Worm (Caenorhabditis elegans) whole organism, young adult: ENCODE data around the gene ska-3.

ENCODE experiments used
- B0019.2 ChIP-seq: fragments of 200-800 bp; sonication (Bioruptor generic); conservative IDR thresholded peaks from 2 replicates; pipeline ENCODE4 v1.3.6; 2022; ENCODE audit warnings: missing genetic modification reagents, missing genetic modification characterization, missing compliant biosample characterization
- B0261.1 ChIP-seq: sonication (generic microtip); optimal IDR thresholded peaks from 2 replicates; lab custom pipeline; 2016; ENCODE audit warnings: mild to moderate bottlenecking, missing genetic modification characterization, moderate library complexity, missing compliant biosample characterization
- C06A6.2 ChIP-seq: fragments of 200-800 bp; sonication (Bioruptor generic); conservative IDR thresholded peaks from 2 replicates; pipeline ENCODE4 v1.3.6; 2022; ENCODE audit warnings: missing genetic modification characterization, missing compliant biosample characterization
- D2030.7 ChIP-seq: fragments of 200-800 bp; sonication (Bioruptor generic); IDR thresholded peaks from 2 replicates; pipeline ENCODE4 v1.3.6; 2022; ENCODE audit warnings: missing genetic modification reagents, missing genetic modification characterization, missing compliant biosample characterization
- F33H1.4 ChIP-seq: fragments of 200-800 bp; sonication (Bioruptor generic); IDR thresholded peaks from 2 replicates; pipeline ENCODE4 v1.3.6; 2022; ENCODE audit warnings: missing genetic modification reagents, missing genetic modification characterization, missing compliant biosample characterization
- F37B4.10 ChIP-seq: fragments of 200-800 bp; sonication (Bioruptor generic); IDR thresholded peaks from 2 replicates; pipeline ENCODE4 v1.3.6; 2022; ENCODE audit warnings: missing genetic modification characterization, missing compliant biosample characterization
- F39B2.1 ChIP-seq: fragments of 200-800 bp; sonication (Bioruptor generic); IDR thresholded peaks from 2 replicates; pipeline ENCODE4 v1.3.6; 2022; ENCODE audit warnings: missing genetic modification reagents, missing genetic modification characterization, missing compliant biosample characterization
- F57A8.1 ChIP-seq: fragments of 200-800 bp; sonication (Bioruptor generic); optimal IDR thresholded peaks from 2 replicates; lab custom pipeline; 2018; ENCODE audit warnings: mild to moderate bottlenecking, missing genetic modification characterization, moderate library complexity, missing compliant biosample characterization
- K12H6.12 ChIP-seq: fragments of 200-800 bp; sonication (Bioruptor generic); optimal IDR thresholded peaks from 2 replicates; lab custom pipeline; 2018; ENCODE audit warnings: mild to moderate bottlenecking, missing genetic modification characterization, missing compliant biosample characterization
- Y67H2A.10 ChIP-seq: fragments of 200-800 bp; sonication (Bioruptor generic); conservative IDR thresholded peaks from 2 replicates; pipeline ENCODE4 v1.3.6; 2022; ENCODE audit warnings: missing genetic modification reagents, missing genetic modification characterization, missing compliant biosample characterization
- Y79H2A.3 ChIP-seq: fragments of 200-800 bp; sonication (Bioruptor generic); conservative IDR thresholded peaks from 2 replicates; pipeline ENCODE4 v1.3.6; 2022; ENCODE audit warnings: missing genetic modification reagents, missing genetic modification characterization, missing compliant biosample characterization
- aptf-3 ChIP-seq: fragments of 200-800 bp; sonication (Bioruptor generic); IDR thresholded peaks from 2 replicates; pipeline ENCODE4 v1.3.6; 2022; ENCODE audit warnings: missing genetic modification characterization, missing compliant biosample characterization
- athp-1 ChIP-seq: sonication (generic microtip); optimal IDR thresholded peaks from 2 replicates; lab custom pipeline; 2017; ENCODE audit warnings: mild to moderate bottlenecking, missing genetic modification characterization, missing compliant biosample characterization
- attf-3 ChIP-seq: fragments of 200-800 bp; sonication (Bioruptor generic); conservative IDR thresholded peaks from 2 replicates; pipeline ENCODE4 v1.3.6; 2022; ENCODE audit warnings: missing genetic modification reagents, missing genetic modification characterization, missing compliant biosample characterization
- attf-5 ChIP-seq: fragments of 200-800 bp; sonication (Bioruptor generic); optimal IDR thresholded peaks from 2 replicates; lab custom pipeline; 2018; ENCODE audit warnings: mild to moderate bottlenecking, missing genetic modification characterization, missing compliant biosample characterization
- attf-6 ChIP-seq: fragments of 200-800 bp; sonication (Bioruptor generic); IDR thresholded peaks from 2 replicates; pipeline ENCODE4 v1.3.6; 2022; ENCODE audit warnings: missing genetic modification reagents, missing genetic modification characterization, missing compliant biosample characterization
- cebp-2 ChIP-seq: fragments of 200-800 bp; sonication (Bioruptor generic); IDR thresholded peaks from 2 replicates; pipeline ENCODE4 v1.3.6; 2022; ENCODE audit warnings: missing genetic modification characterization, missing compliant biosample characterization
- ceh-40 ChIP-seq: fragments of 200-800 bp; sonication (Bioruptor generic); IDR thresholded peaks from 2 replicates; pipeline ENCODE4 v1.3.6; 2022; ENCODE audit warnings: missing genetic modification characterization, missing compliant biosample characterization
- ceh-58 ChIP-seq: fragments of 200-800 bp; sonication (Bioruptor generic); IDR thresholded peaks from 2 replicates; pipeline ENCODE4 v1.3.6; 2022; ENCODE audit warnings: missing genetic modification characterization, missing compliant biosample characterization
- ceh-79 ChIP-seq: sonication (generic microtip); optimal IDR thresholded peaks from 2 replicates; lab custom pipeline; 2017; ENCODE audit warnings: mild to moderate bottlenecking, missing genetic modification characterization, missing compliant biosample characterization
- ceh-91 ChIP-seq: fragments of 200-800 bp; sonication (Bioruptor generic); IDR thresholded peaks from 2 replicates; pipeline ENCODE4 v1.3.6; 2022; ENCODE audit warnings: missing genetic modification reagents, missing genetic modification characterization, missing compliant biosample characterization
- chd-7 ChIP-seq: sonication (generic microtip); optimal IDR thresholded peaks from 2 replicates; lab custom pipeline; 2016; ENCODE audit warnings: mild to moderate bottlenecking, missing genetic modification characterization, moderate library complexity, missing compliant biosample characterization
- egl-18 ChIP-seq: fragments of 200-800 bp; sonication (Bioruptor generic); IDR thresholded peaks from 2 replicates; pipeline ENCODE4 v1.3.6; 2022; ENCODE audit warnings: missing genetic modification reagents, missing genetic modification characterization, missing compliant biosample characterization
- egl-44 ChIP-seq: fragments of 200-800 bp; sonication (Bioruptor generic); IDR thresholded peaks from 2 replicates; pipeline ENCODE4 v1.3.6; 2022; ENCODE audit warnings: missing genetic modification reagents, missing genetic modification characterization, missing compliant biosample characterization
- ekl-4 ChIP-seq: fragments of 200-800 bp; sonication (Bioruptor generic); IDR thresholded peaks from 2 replicates; pipeline ENCODE4 v1.3.6; 2022; ENCODE audit warnings: missing genetic modification reagents, missing genetic modification characterization, missing compliant biosample characterization
- fkh-3 ChIP-seq: sonication (generic microtip); optimal IDR thresholded peaks from 2 replicates; lab custom pipeline; 2016; ENCODE audit warnings: mild to moderate bottlenecking, missing genetic modification characterization, missing compliant biosample characterization
- hlh-12 ChIP-seq: sonication (generic microtip); optimal IDR thresholded peaks from 2 replicates; lab custom pipeline; 2016; ENCODE audit warnings: missing genetic modification characterization, missing compliant biosample characterization
- hsf-1 ChIP-seq: fragments of 200-800 bp; sonication (Bioruptor generic); IDR thresholded peaks from 2 replicates; pipeline ENCODE4 v1.3.6; 2022; ENCODE audit warnings: missing genetic modification reagents, missing genetic modification characterization, missing compliant biosample characterization
- lag-1 ChIP-seq: fragments of 200-800 bp; sonication (Bioruptor generic); IDR thresholded peaks from 2 replicates; pipeline ENCODE4 v1.3.6; 2022; ENCODE audit warnings: missing genetic modification reagents, missing genetic modification characterization, missing compliant biosample characterization
- lir-1 ChIP-seq: fragments of 200-800 bp; sonication (Bioruptor generic); conservative IDR thresholded peaks from 2 replicates; pipeline ENCODE4 v1.3.6; 2022; ENCODE audit warnings: missing genetic modification reagents, missing genetic modification characterization, missing compliant biosample characterization
- madf-10 ChIP-seq: sonication (generic microtip); optimal IDR thresholded peaks from 2 replicates; lab custom pipeline; 2016; ENCODE audit warnings: mild to moderate bottlenecking, missing genetic modification characterization, missing compliant biosample characterization
- madf-8 ChIP-seq: fragments of 200-800 bp; sonication (Bioruptor generic); conservative IDR thresholded peaks from 2 replicates; pipeline ENCODE4 v1.3.6; 2022; ENCODE audit warnings: missing genetic modification reagents, missing genetic modification characterization, missing compliant biosample characterization
- mcd-1 ChIP-seq: fragments of 200-800 bp; sonication (Bioruptor generic); IDR thresholded peaks from 2 replicates; pipeline ENCODE4 v1.3.6; 2022; ENCODE audit warnings: missing genetic modification reagents, missing genetic modification characterization, missing compliant biosample characterization
- mes-4 ChIP-seq: sonication (generic microtip); optimal IDR thresholded peaks from 2 replicates; lab custom pipeline; 2016; ENCODE audit warnings: missing genotype, missing genetic modification characterization, missing compliant biosample characterization
- mxl-1 ChIP-seq: sonication (generic microtip); optimal IDR thresholded peaks from 2 replicates; lab custom pipeline; 2016; ENCODE audit warnings: missing genetic modification characterization, missing compliant biosample characterization
- nhr-120 ChIP-seq: fragments of 200-800 bp; sonication (Bioruptor generic); IDR thresholded peaks from 2 replicates; pipeline ENCODE4 v1.3.6; 2022; ENCODE audit warnings: missing genetic modification characterization, missing compliant biosample characterization
- nhr-179 ChIP-seq: sonication (generic microtip); optimal IDR thresholded peaks from 2 replicates; lab custom pipeline; 2016; ENCODE audit warnings: mild to moderate bottlenecking, missing genetic modification characterization, missing compliant biosample characterization
- snpc-4 ChIP-seq, 5 experiments: fragments of 150-350 bp in 1 of 5; sonication (generic microtip) in 4 of 5; optimal IDR thresholded peaks; 2 replicates each; lab custom pipeline; 2014 to 2018; ENCODE audit warnings: missing genetic modification characterization in 5 of 5, missing biosample characterization in 3 of 5, antibody characterized with exemption in 2 of 5, mild to moderate bottlenecking in 2 of 5, missing compliant biosample characterization in 2 of 5, missing genotype in 2 of 5, moderate library complexity in 2 of 5, missing genetic modification reagents in 1 of 5
- somi-1 ChIP-seq: fragments of 200-800 bp; sonication (Bioruptor generic); optimal IDR thresholded peaks from 2 replicates; lab custom pipeline; 2018; ENCODE audit warnings: mild to moderate bottlenecking, missing genetic modification characterization, missing compliant biosample characterization
- sptf-2 ChIP-seq: fragments of 200-800 bp; sonication (Bioruptor generic); optimal IDR thresholded peaks from 2 replicates; lab custom pipeline; 2018; ENCODE audit warnings: mild to moderate bottlenecking, missing genetic modification characterization, missing compliant biosample characterization
- tlf-1 ChIP-seq: fragments of 200-800 bp; sonication (Bioruptor generic); optimal IDR thresholded peaks from 2 replicates; lab custom pipeline; 2018; ENCODE audit warnings: mild to moderate bottlenecking, missing genetic modification characterization, missing compliant biosample characterization
- ztf-22 ChIP-seq: fragments of 200-800 bp; sonication (Bioruptor generic); optimal IDR thresholded peaks from 2 replicates; lab custom pipeline; 2018; ENCODE audit warnings: mild to moderate bottlenecking, missing genetic modification characterization, moderate library complexity, missing compliant biosample characterization
- ztf-26 ChIP-seq: sonication (generic microtip); optimal IDR thresholded peaks from 2 replicates; lab custom pipeline; 2017; ENCODE audit warnings: missing genetic modification characterization, missing compliant biosample characterization
- ztf-28 ChIP-seq: fragments of 200-800 bp; sonication (Bioruptor generic); IDR thresholded peaks from 2 replicates; pipeline ENCODE4 v1.3.6; 2022; ENCODE audit warnings: missing genetic modification reagents, missing genetic modification characterization, missing compliant biosample characterization

The ska-3 gene

DNA sequence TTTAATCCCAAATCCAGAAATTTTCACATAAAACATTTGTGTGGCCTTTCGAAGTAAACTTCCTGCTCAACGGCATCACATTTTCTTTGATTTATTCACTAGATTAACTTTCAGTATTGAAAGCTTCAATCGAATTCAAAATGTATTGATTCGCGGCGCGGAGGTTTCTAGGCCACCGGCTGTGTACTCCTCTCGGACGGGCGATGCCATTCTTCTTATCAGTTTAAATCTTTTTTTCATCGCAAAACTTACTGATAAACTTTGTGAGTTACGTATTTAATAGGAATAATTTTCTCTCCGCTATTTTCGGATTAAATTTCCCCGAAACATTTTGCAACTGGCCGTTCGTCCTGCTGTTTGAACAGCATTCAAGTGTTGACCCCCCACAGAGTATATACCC, 43.1 kb upstream of the ska-3 start (continued):
- TF ChIP-seq hlh-12 (tag; lab: Kevin White, UChicago) (no peak), hsf-1 (GFP tag; lab: Robert Waterston, UW) (no peak), Y67H2A.10 (peak; percentile 62; the same call in 1 of the 2 replicates), B0261.1 (tag; lab: Kevin White, UChicago) (no peak), ceh-91 (GFP tag; lab: Robert Waterston, UW) (no peak), cebp-2 (GFP tag; lab: Robert Waterston, UW) (no peak), madf-10 (tag; lab: Kevin White, UChicago) (peak; percentile 27), attf-6 (no peak), nhr-120 (GFP tag; lab: Robert Waterston, UW) (no peak), D2030.7 (GFP tag; lab: Robert Waterston, UW) (no peak), somi-1 (peak; percentile 4), athp-1 (tag; lab: Kevin White, UChicago) (peak; percentile 12), ceh-58 (GFP tag; lab: Robert Waterston, UW) (no peak), ceh-40 (no peak), attf-3 (GFP tag; lab: Robert Waterston, UW) (no peak; the same call in 1 of the 2 replicates), fkh-3 (tag; lab: Kevin White, UChicago) (no peak), F39B2.1 (no peak), ceh-79 (tag; lab: Kevin White, UChicago) (no peak), tlf-1 (GFP tag; lab: Kevin White, UChicago) (peak; percentile 16), egl-44 (no peak), F33H1.4 (GFP tag; lab: Robert Waterston, UW) (peak; percentile 46; the same call in 1 of the 2 replicates), egl-18 (GFP tag; lab: Robert Waterston, UW) (no peak), ztf-22 (GFP tag; lab: Kevin White, UChicago) (no peak), madf-8 (no peak), chd-7 (tag; lab: Kevin White, UChicago) (peak; percentile 20), ekl-4 (peak; percentile 37; the same call in 1 of the 2 replicates), Y79H2A.3 (GFP tag; lab: Robert Waterston, UW) (no peak), attf-5 (GFP tag; lab: Kevin White, UChicago) (peak; percentile 34), B0019.2 (no peak), F37B4.10 (GFP tag; lab: Robert Waterston, UW) (no peak), mcd-1 (GFP tag; lab: Robert Waterston, UW) (peak; percentile 68), lag-1 (GFP tag; lab: Robert Waterston, UW) (no peak), aptf-3 (GFP tag; lab: Robert Waterston, UW) (no peak), nhr-179 (tag; lab: Kevin White, UChicago) (no peak), mxl-1 (tag; lab: Kevin White, UChicago) (no peak), snpc-4 (GFP tag; optimal IDR thresholded peaks at IDR 0.05; lab: Kevin White, UChicago) (no peak), snpc-4 (tag; optimal IDR thresholded peaks at IDR 0.05; lab: Kevin White, UChicago) (peak in 3 of 4 experiments; percentile 40 to 42 (median 42)), ztf-26 (no peak), C06A6.2 (GFP tag; lab: Robert Waterston, UW) (no peak), F57A8.1 (GFP tag; lab: Kevin White, UChicago) (no peak), sptf-2 (no peak), K12H6.12 (tag; lab: Kevin White, UChicago) (no peak), ztf-28 (no peak), mes-4 (tag; lab: Kevin White, UChicago) (no peak), lir-1 (0 out of 2 replicates have a peak, but pooled peaks have one; percentile 29)
